Worm (Caenorhabditis elegans) whole organism, late embryonic: ENCODE measurements around the gene F26F12.2.

Experiments
- F13H6.1 ChIP-seq: sonication (generic microtip); optimal IDR thresholded peaks from 2 replicates; lab custom pipeline; 2016; ENCODE audit warnings: missing genetic modification characterization, missing compliant biosample characterization
- ama-1 ChIP-seq: fragments of 150-350 bp; optimal IDR thresholded peaks from 2 replicates; lab custom pipeline; 2014
- elt-2 ChIP-seq: sonication (generic microtip); optimal IDR thresholded peaks from 2 replicates; lab custom pipeline; 2016; ENCODE audit warnings: missing genetic modification reagents, missing genetic modification characterization, missing compliant biosample characterization
- unc-55 ChIP-seq: sonication (generic microtip); optimal IDR thresholded peaks from 2 replicates; lab custom pipeline; 2017; ENCODE audit warnings: missing biosample characterization, missing genetic modification reagents, missing genetic modification characterization

- TF ChIP-seq elt-2 (tag; lab: Kevin White, UChicago) (no peak), unc-55 (no peak), ama-1 (lab: Kevin White, UChicago) (no peak), F13H6.1 (tag; lab: Kevin White, UChicago) (no peak)
Observed at ce11 chrV:5845162-5845561, 6.7 kb upstream of the F26F12.2 start.
